Fruit fly (Drosophila melanogaster): ENCODE data around the gene cpo.

DNA sequence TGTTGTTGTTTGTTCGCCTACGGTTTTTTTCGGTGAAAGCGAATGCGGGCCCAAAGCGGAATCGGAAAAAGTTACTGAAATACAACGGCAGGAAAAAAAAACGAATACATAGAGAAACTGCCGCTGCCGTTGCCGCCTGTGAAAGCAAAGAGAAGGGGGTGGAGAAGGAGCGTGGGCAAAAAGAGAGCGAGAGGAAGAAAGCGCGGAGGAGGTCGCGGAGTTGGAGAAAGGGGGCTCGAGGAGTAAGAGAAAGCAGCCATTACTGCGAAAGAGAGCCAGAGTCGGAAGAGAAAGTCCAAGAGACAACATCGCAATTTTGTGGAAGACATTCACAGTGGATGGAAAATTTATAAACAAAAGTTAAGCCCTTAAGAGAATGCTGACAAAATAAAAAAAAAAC lies 633 bp downstream of the cpo start:
- TF ChIP-seq CG8478 (optimal IDR thresholded peaks at IDR 0.05): no peak
- no peak for TF ChIP-seq CTCF (optimal IDR thresholded peaks at IDR 0.05)
